Fruit fly (Drosophila melanogaster): ENCODE measurements around the gene CG10584.

The CG10584 gene

dm6 chr3L:21023795-21024194 is 7.4 kb downstream of the CG10584 start:
- no peak for TF ChIP-seq CG17801 (GFP tag; optimal IDR thresholded peaks at IDR 0.05; ENCODE audit: partially characterized antibody)

- TF ChIP-seq CG17801 (GFP tag; optimal IDR thresholded peaks at IDR 0.05; ENCODE audit: partially characterized antibody) = no peak
These were observed 7.8 kb downstream of the CG10584 start for dm6 chr3L:21023364-21023763.

- TF ChIP-seq CG17801 (GFP tag; optimal IDR thresholded peaks at IDR 0.05; ENCODE audit: partially characterized antibody) = no peak
These were observed 16.6 kb downstream of the CG10584 start for dm6 chr3L:21014516-21014945.

dm6 chr3L:21013465-21013864 is 17.7 kb downstream of the CG10584 start:
- TF ChIP-seq CG17801 (GFP tag; optimal IDR thresholded peaks at IDR 0.05; ENCODE audit: partially characterized antibody) = no peak

dm6 chr3L:21011689-21012088 is 19.5 kb downstream of the CG10584 start:
- TF ChIP-seq CG17801 (GFP tag; optimal IDR thresholded peaks at IDR 0.05; ENCODE audit: partially characterized antibody) = no peak

dm6 chr3L:21010846-21011607 is 20.1 kb downstream of the CG10584 start:
- no peak for TF ChIP-seq CG17801 (GFP tag; optimal IDR thresholded peaks at IDR 0.05; ENCODE audit: partially characterized antibody)

- TF ChIP-seq CG17801 (GFP tag; optimal IDR thresholded peaks at IDR 0.05; ENCODE audit: partially characterized antibody) = no peak
These were observed 21.6 kb downstream of the CG10584 start for dm6 chr3L:21009405-21010120.

dm6 chr3L:21008899-21009298 is 22.3 kb downstream of the CG10584 start:
- TF ChIP-seq CG17801 (GFP tag; optimal IDR thresholded peaks at IDR 0.05; ENCODE audit: partially characterized antibody) = no peak

- no peak for TF ChIP-seq CG17801 (GFP tag; optimal IDR thresholded peaks at IDR 0.05; ENCODE audit: partially characterized antibody)
These were observed 22.8 kb downstream of the CG10584 start for dm6 chr3L:21008255-21008815.

- no peak for TF ChIP-seq CG17801 (GFP tag; optimal IDR thresholded peaks at IDR 0.05; ENCODE audit: partially characterized antibody)
These were observed 23.6 kb downstream of the CG10584 start for dm6 chr3L:21007364-21008254.

- no peak for TF ChIP-seq CG17801 (GFP tag; optimal IDR thresholded peaks at IDR 0.05; ENCODE audit: partially characterized antibody)
These were observed 31.5 kb downstream of the CG10584 start for dm6 chr3L:20999639-21000038.

- no peak for TF ChIP-seq CG17801 (GFP tag; optimal IDR thresholded peaks at IDR 0.05; ENCODE audit: partially characterized antibody)
These were observed 39.8 kb downstream of the CG10584 start, which contains the start of gene CG12984 for dm6 chr3L:20991373-20991772. Gene CG12984, plus strand, starts transcription at chr3L:20991673.

- no peak for TF ChIP-seq CG17801 (GFP tag; optimal IDR thresholded peaks at IDR 0.05; ENCODE audit: partially characterized antibody)
These were observed 40.9 kb downstream of the CG10584 start for dm6 chr3L:20990231-20990630.

- TF ChIP-seq CG17801 (GFP tag; optimal IDR thresholded peaks at IDR 0.05; ENCODE audit: partially characterized antibody) = no peak
These were observed 42.3 kb downstream of the CG10584 start for dm6 chr3L:20988862-20989261.

- no peak for TF ChIP-seq CG17801 (GFP tag; optimal IDR thresholded peaks at IDR 0.05; ENCODE audit: partially characterized antibody)
These were observed 43.3 kb downstream of the CG10584 start for dm6 chr3L:20987895-20988294.

All from ovary, adult (tissue).